Fruit fly (Drosophila melanogaster): ENCODE data around the gene Pect.

The Pect gene

dm6 chr2L:13176701-13177249, 26.8 kb upstream of the Pect start, which contains the start of the genes Sfmbt and CG5439 (continued):
- no peak for TF ChIP-seq ftz-f1 (GFP tag; optimal IDR thresholded peaks at IDR 0.05)
- no peak for TF ChIP-seq Nf-YA (GFP tag; IDR thresholded peaks at IDR 0.05)
- no peak for TF ChIP-seq CG14860 (GFP tag; IDR thresholded peaks at IDR 0.05; ENCODE audit: partially characterized antibody)
- peak; percentile 92 for TF ChIP-seq CG2120 (GFP tag; optimal IDR thresholded peaks at IDR 0.05)
- TF ChIP-seq CG18011 (GFP tag; optimal IDR thresholded peaks at IDR 0.05) = peak; percentile 38
- no peak for TF ChIP-seq sd (tag; optimal IDR thresholded peaks at IDR 0.05)
- peak; percentile 40 for TF ChIP-seq CG33213 (GFP tag; optimal IDR thresholded peaks at IDR 0.05)
- TF ChIP-seq slp2 (GFP tag; optimal IDR thresholded peaks at IDR 0.05) = peak; percentile 73
- peak; percentile 76 for TF ChIP-seq CG18476 (GFP tag; optimal IDR thresholded peaks at IDR 0.05)
- peak; percentile 68 for TF ChIP-seq CG4328 (GFP tag; optimal IDR thresholded peaks at IDR 0.05)
- no peak for TF ChIP-seq CG7745 (tag; optimal IDR thresholded peaks at IDR 0.05)
- peak; percentile 43 for TF ChIP-seq ato (GFP tag; IDR thresholded peaks at IDR 0.05; ENCODE audit: partially characterized antibody)
- peak; percentile 42; the same call in 1 of the 2 replicates for TF ChIP-seq Gsc (GFP tag; IDR thresholded peaks at IDR 0.05)
- peak; percentile 77 for TF ChIP-seq CG6272 (GFP tag; IDR thresholded peaks at IDR 0.05)
- no peak for TF ChIP-seq CG10565 (GFP tag; optimal IDR thresholded peaks at IDR 0.05)
- TF ChIP-seq grau (tag; optimal IDR thresholded peaks at IDR 0.05) = peak; percentile 79
- TF ChIP-seq NfI (GFP tag; optimal IDR thresholded peaks at IDR 0.05) = peak; percentile 74
- TF ChIP-seq CG2875 (GFP tag; optimal IDR thresholded peaks at IDR 0.05) = no peak
- TF ChIP-seq CG32532 (GFP tag; IDR thresholded peaks at IDR 0.05) = peak; percentile 77
- no peak for TF ChIP-seq CG10147 (GFP tag; optimal IDR thresholded peaks at IDR 0.05)
- peak; percentile 61 for TF ChIP-seq croc (GFP tag; conservative IDR thresholded peaks at IDR 0.05)
- peak; percentile 38 for TF ChIP-seq H2.0 (GFP tag; IDR thresholded peaks at IDR 0.05)
- peak; percentile 39 for TF ChIP-seq CG11398 (GFP tag; optimal IDR thresholded peaks at IDR 0.05)
- TF ChIP-seq p53 (GFP tag; optimal IDR thresholded peaks at IDR 0.05) = peak; percentile 65
- peak; percentile 72 for TF ChIP-seq BEAF-32 (GFP tag; optimal IDR thresholded peaks at IDR 0.05)
- peak; percentile 45; the same call in 1 of the 3 replicates for TF ChIP-seq jigr1 (GFP tag; IDR thresholded peaks at IDR 0.05)
- no peak; the same call in 1 of the 2 replicates for TF ChIP-seq CG1024 (GFP tag; IDR thresholded peaks at IDR 0.05)
- TF ChIP-seq Usf (GFP tag; optimal IDR thresholded peaks at IDR 0.05) = peak; percentile 69
- TF ChIP-seq fu2 (GFP tag; optimal IDR thresholded peaks at IDR 0.05) = peak; percentile 88
- no peak for TF ChIP-seq ham (GFP tag; IDR thresholded peaks at IDR 0.05)
- TF ChIP-seq CG11695 (GFP tag; IDR thresholded peaks at IDR 0.05) = 0 out of 3 replicates have a peak, but pooled peaks have one; percentile 20
- peak; percentile 81 for TF ChIP-seq Ets97D (GFP tag; optimal IDR thresholded peaks at IDR 0.05)
- TF ChIP-seq gsb (GFP tag; IDR thresholded peaks at IDR 0.05) = 0 out of 2 replicates have a peak, but pooled peaks have one; percentile 12
- TF ChIP-seq Atf6 (GFP tag; IDR thresholded peaks at IDR 0.05) = peak; percentile 53; the same call in 1 of the 2 replicates
- peak; percentile 96 for TF ChIP-seq Med (GFP tag)
- TF ChIP-seq CG31441 (GFP tag; IDR thresholded peaks at IDR 0.05) = peak; percentile 100
- no peak for TF ChIP-seq org-1 (GFP tag; optimal IDR thresholded peaks at IDR 0.05)
- TF ChIP-seq tna (GFP tag; IDR thresholded peaks at IDR 0.05; ENCODE audit: partially characterized antibody) = no peak
- peak; percentile 62 for TF ChIP-seq emc (GFP tag; optimal IDR thresholded peaks at IDR 0.05)
- peak; percentile 80 for TF ChIP-seq CG17829 (tag; optimal IDR thresholded peaks at IDR 0.05)
- peak; percentile 38 for TF ChIP-seq ranshi (GFP tag; IDR thresholded peaks at IDR 0.05)
- TF ChIP-seq crol (GFP tag; IDR thresholded peaks at IDR 0.05) = no peak
- no peak for TF ChIP-seq Doc3 (GFP tag; IDR thresholded peaks at IDR 0.05; ENCODE audit: partially characterized antibody)
- peak; percentile 84 for TF ChIP-seq CG12391 (tag; optimal IDR thresholded peaks at IDR 0.05)
- TF ChIP-seq Pdp1 (GFP tag; optimal IDR thresholded peaks at IDR 0.05) = peak; percentile 57 to 77
- TF ChIP-seq CG4707 (GFP tag; optimal IDR thresholded peaks at IDR 0.05) = no peak
- TF ChIP-seq Side (GFP tag; optimal IDR thresholded peaks at IDR 0.05) = peak; percentile 54
- TF ChIP-seq Dip3 (GFP tag; optimal IDR thresholded peaks at IDR 0.05) = peak; percentile 75
- no peak for TF ChIP-seq danr (GFP tag; IDR thresholded peaks at IDR 0.05)
- peak; percentile 33 for TF ChIP-seq unc-4 (GFP tag; IDR thresholded peaks at IDR 0.05; ENCODE audit: partially characterized antibody)

Data from whole organism, embryonic.